Worm (Caenorhabditis elegans) whole organism, late embryonic: ENCODE measurements around the gene C04B4.1.
"Not testable (repeated sequence)": the region's sequence is repeated elsewhere in the genome, so short reads cannot be mapped to it uniquely, and the experiment has no call there.

Experiments used
- K02D7.2 ChIP-seq: sonication (generic microtip); optimal IDR thresholded peaks from 2 replicates; lab custom pipeline; 2017; ENCODE audit warnings: mild to moderate bottlenecking, missing genetic modification characterization, missing compliant biosample characterization
- K09A11.1 ChIP-seq: sonication (generic microtip); optimal IDR thresholded peaks from 2 replicates; lab custom pipeline; 2017; ENCODE audit warnings: antibody characterized with exemption, mild to moderate bottlenecking, missing genetic modification characterization, missing compliant biosample characterization; ENCODE audit not compliant: insufficient read depth
- T23F11.4 ChIP-seq: fragments of 200-800 bp; sonication (Bioruptor generic); optimal IDR thresholded peaks from 2 replicates; lab custom pipeline; 2018; ENCODE audit warnings: mild to moderate bottlenecking, missing genetic modification characterization, missing compliant biosample characterization
- Y22D7AL.16 ChIP-seq: sonication (generic microtip); optimal IDR thresholded peaks from 2 replicates; lab custom pipeline; 2016; ENCODE audit warnings: missing genetic modification characterization, missing compliant biosample characterization
- ama-1 ChIP-seq: fragments of 150-350 bp; optimal IDR thresholded peaks from 2 replicates; lab custom pipeline; 2014
- ceh-14 ChIP-seq: sonication (generic microtip); optimal IDR thresholded peaks from 2 replicates; lab custom pipeline; 2016; ENCODE audit warnings: missing genotype, missing genetic modification characterization, missing compliant biosample characterization
- ceh-2 ChIP-seq: sonication (generic microtip); optimal IDR thresholded peaks from 2 replicates; lab custom pipeline; 2016; ENCODE audit warnings: missing genotype, missing genetic modification characterization, missing compliant biosample characterization
- ceh-22 ChIP-seq: sonication (generic microtip); optimal IDR thresholded peaks from 2 replicates; lab custom pipeline; 2017; ENCODE audit warnings: missing biosample characterization, missing genetic modification characterization
- ceh-6 ChIP-seq: fragments of 200-800 bp; sonication (Bioruptor generic); optimal IDR thresholded peaks from 2 replicates; lab custom pipeline; 2018; ENCODE audit warnings: mild to moderate bottlenecking, missing genetic modification characterization, missing compliant biosample characterization
- che-1 ChIP-seq: sonication (generic microtip); optimal IDR thresholded peaks from 2 replicates; lab custom pipeline; 2016; ENCODE audit warnings: mild to moderate bottlenecking, missing genetic modification characterization, missing compliant biosample characterization
- dmd-4 ChIP-seq: sonication (generic microtip); optimal IDR thresholded peaks from 2 replicates; lab custom pipeline; 2016; ENCODE audit warnings: borderline replicate concordance, missing genetic modification characterization, missing compliant biosample characterization
- dve-1 ChIP-seq: sonication (generic microtip); optimal IDR thresholded peaks from 2 replicates; lab custom pipeline; 2017; ENCODE audit warnings: antibody characterized with exemption, mild to moderate bottlenecking, missing genetic modification characterization, missing compliant biosample characterization
- elt-2 ChIP-seq: sonication (generic microtip); optimal IDR thresholded peaks from 2 replicates; lab custom pipeline; 2016; ENCODE audit warnings: missing genetic modification reagents, missing genetic modification characterization, missing compliant biosample characterization
- elt-4 ChIP-seq: sonication (generic microtip); optimal IDR thresholded peaks from 2 replicates; lab custom pipeline; 2016; ENCODE audit warnings: missing genetic modification characterization, missing compliant biosample characterization
- ets-4 ChIP-seq: sonication (generic microtip); optimal IDR thresholded peaks from 2 replicates; lab custom pipeline; 2016; ENCODE audit warnings: missing genetic modification characterization, missing compliant biosample characterization
- fkh-6 ChIP-seq: sonication (generic microtip); optimal IDR thresholded peaks from 2 replicates; lab custom pipeline; 2016; ENCODE audit warnings: missing genetic modification characterization, missing compliant biosample characterization
- lim-6 ChIP-seq: sonication (generic microtip); optimal IDR thresholded peaks from 2 replicates; lab custom pipeline; 2016; ENCODE audit warnings: missing genetic modification characterization, missing compliant biosample characterization
- lin-11 ChIP-seq: fragments of 200-800 bp; sonication (Bioruptor generic); optimal IDR thresholded peaks from 2 replicates; lab custom pipeline; 2018; ENCODE audit warnings: mild to moderate bottlenecking, missing genetic modification characterization, missing compliant biosample characterization
- madf-2 ChIP-seq: sonication (generic microtip); optimal IDR thresholded peaks from 2 replicates; lab custom pipeline; 2017; ENCODE audit warnings: missing genetic modification characterization, missing compliant biosample characterization
- mec-3 ChIP-seq: sonication (generic microtip); optimal IDR thresholded peaks from 2 replicates; lab custom pipeline; 2016; ENCODE audit warnings: borderline replicate concordance, missing genetic modification characterization, missing compliant biosample characterization
- nfya-1 ChIP-seq: sonication (generic microtip); optimal IDR thresholded peaks from 2 replicates; lab custom pipeline; 2017; ENCODE audit warnings: missing genetic modification characterization, mild to moderate bottlenecking, missing compliant biosample characterization, antibody characterized with exemption, moderate library complexity
- odd-2 ChIP-seq: sonication (generic microtip); optimal IDR thresholded peaks from 2 replicates; lab custom pipeline; 2017; ENCODE audit warnings: antibody characterized with exemption, mild to moderate bottlenecking, missing genetic modification characterization, missing compliant biosample characterization
- pat-9 ChIP-seq: fragments of 200-800 bp; sonication (Bioruptor generic); optimal IDR thresholded peaks from 2 replicates; lab custom pipeline; 2018; ENCODE audit warnings: mild to moderate bottlenecking, missing genetic modification characterization, moderate library complexity, missing compliant biosample characterization
- pax-1 ChIP-seq: fragments of 150-350 bp; optimal IDR thresholded peaks from 2 replicates; lab custom pipeline; 2014; ENCODE audit warnings: missing biosample characterization, missing genetic modification characterization
- pha-4 ChIP-seq: fragments of 150-350 bp; optimal IDR thresholded peaks from 2 replicates; lab custom pipeline; 2018; ENCODE audit warnings: missing biosample characterization, missing genetic modification reagents, missing genetic modification characterization
- pqm-1 ChIP-seq: sonication (generic microtip); optimal IDR thresholded peaks from 2 replicates; lab custom pipeline; 2016; ENCODE audit warnings: missing genetic modification characterization, missing compliant biosample characterization
- pros-1 ChIP-seq: fragments of 150-350 bp; optimal IDR thresholded peaks from 2 replicates; lab custom pipeline; 2014; ENCODE audit warnings: missing biosample characterization, missing genetic modification reagents, missing genetic modification characterization
- sdc-2 ChIP-seq: sonication (generic microtip); optimal IDR thresholded peaks from 2 replicates; lab custom pipeline; 2016; ENCODE audit warnings: missing genotype, missing genetic modification characterization, missing compliant biosample characterization
- sox-4 ChIP-seq: sonication (generic microtip); optimal IDR thresholded peaks from 2 replicates; lab custom pipeline; 2017; ENCODE audit warnings: mild to moderate bottlenecking, missing genetic modification characterization, inconsistent platforms, missing compliant biosample characterization
- tbx-2 ChIP-seq: sonication (generic microtip); optimal IDR thresholded peaks from 2 replicates; lab custom pipeline; 2016; ENCODE audit warnings: missing genetic modification characterization, missing compliant biosample characterization
- tbx-7 ChIP-seq: sonication (generic microtip); optimal IDR thresholded peaks from 2 replicates; lab custom pipeline; 2016; ENCODE audit warnings: missing genotype, missing genetic modification characterization, missing compliant biosample characterization
- unc-42 ChIP-seq: sonication (generic microtip); optimal IDR thresholded peaks from 2 replicates; lab custom pipeline; 2016; ENCODE audit warnings: missing genotype, missing genetic modification characterization, missing compliant biosample characterization
- unc-86 ChIP-seq: sonication (generic microtip); optimal IDR thresholded peaks from 2 replicates; lab custom pipeline; 2016; ENCODE audit warnings: missing genetic modification characterization, missing compliant biosample characterization
- zip-5 ChIP-seq: sonication (generic microtip); optimal IDR thresholded peaks from 2 replicates; lab custom pipeline; 2016; ENCODE audit warnings: missing genetic modification characterization, missing compliant biosample characterization
- ztf-16 ChIP-seq: sonication (generic microtip); optimal IDR thresholded peaks from 2 replicates; lab custom pipeline; 2017; ENCODE audit warnings: missing genetic modification characterization, missing compliant biosample characterization

Gene C04B4.1

DNA sequence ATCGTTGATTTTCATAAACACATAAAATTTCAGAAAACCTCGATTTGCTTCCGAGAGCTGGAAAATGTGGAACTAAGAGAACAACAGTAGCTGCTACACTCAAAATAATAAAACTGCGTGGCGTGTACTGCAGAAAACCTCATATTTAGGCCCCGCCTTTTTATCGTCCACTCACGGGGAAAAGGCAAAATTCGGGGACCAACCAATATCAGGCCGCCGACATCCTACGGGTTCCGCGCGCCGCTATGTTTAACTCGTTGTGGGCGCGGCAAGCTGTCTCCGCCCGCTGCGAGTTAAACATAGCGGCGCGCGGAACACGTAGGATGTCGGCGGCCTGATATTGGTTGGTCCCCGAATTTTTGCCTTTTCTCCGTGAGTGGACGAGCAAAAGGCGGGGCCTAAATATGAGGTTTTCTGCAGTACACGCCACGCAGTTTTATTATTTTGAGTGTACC lies 27.5 kb downstream of the C04B4.1 start, which contains the start of gene F17A2.16:
F17A2.16 (plus strand) TSS at position 405 of the 455 bp plus-strand sequence.
- not testable (repeated sequence) for TF ChIP-seq ama-1 (lab: Kevin White, UChicago); K09A11.1 (tag; lab: Kevin White, UChicago); elt-2 (tag; lab: Kevin White, UChicago)

DNA sequence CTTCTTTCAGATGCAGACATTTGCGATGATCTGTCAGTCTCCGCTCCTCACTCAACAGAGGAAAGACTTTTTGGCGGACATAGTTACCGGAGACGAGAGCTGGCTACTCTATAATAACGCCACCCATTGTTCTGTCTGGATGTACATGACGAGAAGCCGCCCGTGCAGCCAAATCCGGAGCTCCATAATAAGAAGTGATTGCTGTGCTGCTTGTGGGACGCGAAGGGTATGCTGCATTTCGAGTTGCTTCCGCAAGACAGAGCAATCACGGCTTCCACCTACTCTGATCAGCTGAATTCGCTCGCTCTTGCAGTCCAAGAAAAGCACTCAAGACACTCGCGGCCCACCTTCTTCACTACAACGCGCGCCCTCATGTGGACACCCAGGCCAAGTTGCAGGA lies 33.2 kb downstream of the C04B4.1 start:
- TF ChIP-seq unc-86 (tag; lab: Kevin White, UChicago) (no peak), Y22D7AL.16 (tag; lab: Kevin White, UChicago) (no peak)

DNA sequence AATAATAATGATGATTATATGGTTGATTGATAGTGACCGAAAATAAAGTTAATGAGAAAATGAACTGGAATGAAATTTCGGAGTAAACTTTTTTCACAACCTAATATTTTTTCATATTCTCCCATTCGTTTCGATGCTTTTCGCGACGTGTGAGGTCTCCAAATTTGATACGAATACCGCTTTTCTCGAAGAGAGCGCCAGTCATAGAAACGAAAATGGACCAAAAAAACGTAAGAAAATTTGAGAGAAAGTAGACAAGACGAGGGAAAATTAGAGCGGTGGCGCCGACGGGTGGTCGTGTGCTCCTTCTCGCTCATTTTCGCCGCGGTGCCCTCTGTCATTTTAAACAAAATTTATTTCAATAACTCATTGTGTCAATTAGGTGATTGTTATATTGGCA lies 33.8 kb downstream of the C04B4.1 start:
- no peak for TF ChIP-seq ceh-22
- TF ChIP-seq odd-2: no peak
- TF ChIP-seq lin-11 (tag; lab: Kevin White, UChicago): no peak

DNA sequence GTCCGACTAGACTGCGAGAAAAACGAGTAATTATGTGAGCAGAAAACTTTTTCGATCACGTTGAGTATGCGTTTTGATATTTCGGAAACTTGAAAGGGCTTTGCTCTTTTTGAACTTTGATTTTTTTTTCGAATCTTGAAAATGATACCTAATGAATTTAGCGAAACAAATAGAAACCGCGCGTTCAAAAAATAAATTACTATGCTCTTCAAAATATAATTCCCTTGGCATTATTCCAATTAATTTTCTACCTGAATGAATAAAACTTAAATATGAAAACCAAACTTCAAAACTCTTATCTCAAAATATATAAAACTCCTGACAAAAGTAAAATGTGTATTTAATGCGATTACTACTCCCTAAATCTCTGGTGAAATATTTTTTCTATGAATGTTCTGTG lies 34.7 kb downstream of the C04B4.1 start, which contains the start of gene xtr-2:
xtr-2 (plus strand) TSS at position 301 of the 400 bp plus-strand sequence.
- TF ChIP-seq unc-86 (tag; lab: Kevin White, UChicago) (no peak), unc-42 (tag; lab: Kevin White, UChicago) (no peak), sdc-2 (tag; lab: Kevin White, UChicago) (no peak), elt-4 (no peak), pha-4 (tag; lab: Kevin White, UChicago) (no peak), lim-6 (tag; lab: Kevin White, UChicago) (no peak), ceh-2 (tag; lab: Kevin White, UChicago) (no peak), mec-3 (tag; lab: Kevin White, UChicago) (no peak), zip-5 (no peak), K02D7.2 (tag; lab: Kevin White, UChicago) (no peak), sox-4 (tag; lab: Kevin White, UChicago) (no peak), ceh-14 (tag; lab: Kevin White, UChicago) (no peak), pat-9 (no peak), pqm-1 (tag; lab: Kevin White, UChicago) (no peak), pros-1 (tag; lab: Kevin White, UChicago) (no peak), dve-1 (tag; lab: Kevin White, UChicago) (no peak), fkh-6 (tag; lab: Kevin White, UChicago) (no peak), ceh-6 (no peak), tbx-2 (tag; lab: Kevin White, UChicago) (no peak), ets-4 (tag; lab: Kevin White, UChicago) (no peak)

DNA sequence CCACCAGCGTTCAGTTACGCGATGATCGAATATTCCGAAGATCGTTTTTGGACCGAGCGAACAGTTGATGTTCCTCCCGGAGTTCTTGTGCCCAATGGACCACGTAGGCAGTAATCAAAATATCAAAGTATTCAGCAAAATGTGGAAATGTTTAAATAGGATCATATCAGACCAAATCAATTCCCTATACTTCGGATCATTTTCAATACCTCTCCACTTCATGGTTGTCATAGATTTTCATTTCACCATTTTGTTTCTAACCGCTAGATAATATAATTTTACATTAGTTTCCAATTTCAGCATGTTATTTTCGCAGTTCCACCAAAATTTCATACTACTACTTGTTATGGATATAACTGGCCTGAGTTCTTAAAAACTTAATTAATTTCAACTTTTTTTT lies 37.0 kb downstream of the C04B4.1 start:
- TF ChIP-seq ceh-2 (tag; lab: Kevin White, UChicago): no peak
- no peak for TF ChIP-seq Y22D7AL.16 (tag; lab: Kevin White, UChicago)
- TF ChIP-seq nfya-1 (tag; lab: Kevin White, UChicago): no peak
- no peak for TF ChIP-seq ceh-6
- TF ChIP-seq pax-1 (tag; lab: Kevin White, UChicago): no peak
- no peak for TF ChIP-seq lin-11 (tag; lab: Kevin White, UChicago)
- TF ChIP-seq ets-4 (tag; lab: Kevin White, UChicago): no peak
- no peak for TF ChIP-seq tbx-2 (tag; lab: Kevin White, UChicago)
- no peak for TF ChIP-seq ceh-22
- no peak for TF ChIP-seq T23F11.4 (GFP tag; lab: Kevin White, UChicago)
- TF ChIP-seq tbx-7 (tag; lab: Kevin White, UChicago): no peak
- no peak for TF ChIP-seq dmd-4 (tag; lab: Kevin White, UChicago)
- no peak for TF ChIP-seq mec-3 (tag; lab: Kevin White, UChicago)
- no peak for TF ChIP-seq ztf-16 (tag; lab: Kevin White, UChicago)
- no peak for TF ChIP-seq che-1 (tag; lab: Kevin White, UChicago)
- TF ChIP-seq madf-2 (tag; lab: Kevin White, UChicago): no peak
- no peak for TF ChIP-seq unc-86 (tag; lab: Kevin White, UChicago)
- TF ChIP-seq K09A11.1 (tag; lab: Kevin White, UChicago): no peak
- TF ChIP-seq zip-5: no peak
- no peak for TF ChIP-seq lim-6 (tag; lab: Kevin White, UChicago)
